Worm (Caenorhabditis elegans): ENCODE data around the gene mett-10.

The mett-10 gene

ce11 chrIII:10132495-10133450 lies 17.9 kb downstream of the mett-10 start (continued):
- TF ChIP-seq nhr-12 (tag; optimal IDR thresholded peaks at IDR 0.05) (no peak), nhr-71 (tag; optimal IDR thresholded peaks at IDR 0.05) (no peak), nhr-76 (tag; optimal IDR thresholded peaks at IDR 0.05) (no peak), ces-1 (GFP tag; optimal IDR thresholded peaks at IDR 0.05) (no peak), efl-3 (GFP tag; optimal IDR thresholded peaks at IDR 0.05) (no peak), zag-1 (tag; optimal IDR thresholded peaks at IDR 0.05) (no peak), dsc-1 (tag; optimal IDR thresholded peaks at IDR 0.05) (no peak), zip-4 (GFP tag; optimal IDR thresholded peaks at IDR 0.05) (no peak), mep-1 (tag; optimal IDR thresholded peaks at IDR 0.05) (peak; percentile 20), isw-1 (GFP tag; IDR thresholded peaks at IDR 0.05) (no peak), irx-1 (tag; optimal IDR thresholded peaks at IDR 0.05) (no peak), pqm-1 (tag; optimal IDR thresholded peaks at IDR 0.05) (no peak), fos-1 (tag; optimal IDR thresholded peaks at IDR 0.05) (no peak), ets-5 (GFP tag; IDR thresholded peaks at IDR 0.05) (no peak), ceh-8 (GFP tag; optimal IDR thresholded peaks at IDR 0.05) (no peak), skn-1 (tag; optimal IDR thresholded peaks at IDR 0.05) (no peak), nhr-237 (tag; optimal IDR thresholded peaks at IDR 0.05) (no peak), hpl-2 (GFP tag; optimal IDR thresholded peaks at IDR 0.05) (no peak), sptf-1 (tag; optimal IDR thresholded peaks at IDR 0.05) (no peak), Y116A8C.19 (tag; optimal IDR thresholded peaks at IDR 0.05; ENCODE audit: borderline replicate concordance) (no peak), sup-37 (GFP tag; optimal IDR thresholded peaks at IDR 0.05) (no peak), efl-1 (optimal IDR thresholded peaks at IDR 0.05) (peak; percentile 34 to 35), efl-1 (GFP tag; optimal IDR thresholded peaks at IDR 0.05 in 1 of 2) (peak in 1 of 2 experiments; percentile 91), mef-2 (tag; optimal IDR thresholded peaks at IDR 0.05) (no peak), nhr-84 (tag; optimal IDR thresholded peaks at IDR 0.05) (no peak), C16A3.4 (tag; optimal IDR thresholded peaks at IDR 0.05) (no peak), ama-1 (optimal IDR thresholded peaks at IDR 0.05) (no peak), aha-1 (tag; optimal IDR thresholded peaks at IDR 0.05) (no peak), ceh-82 (tag; optimal IDR thresholded peaks at IDR 0.05) (no peak), pax-3 (tag; optimal IDR thresholded peaks at IDR 0.05) (peak; percentile 20), fkh-10 (GFP tag; optimal IDR thresholded peaks at IDR 0.05) (no peak), pag-3 (tag; optimal IDR thresholded peaks at IDR 0.05; ENCODE audit: borderline replicate concordance, insufficient read depth) (no peak), vab-15 (tag; optimal IDR thresholded peaks at IDR 0.05) (no peak), elt-3 (tag; optimal IDR thresholded peaks at IDR 0.05) (peak in 2 of 6 experiments; percentile 13 to 37), aly-2 (tag; optimal IDR thresholded peaks at IDR 0.05) (no peak), lin-39 (tag; optimal IDR thresholded peaks at IDR 0.05) (no peak), mdl-1 (tag; optimal IDR thresholded peaks at IDR 0.05) (no peak), lin-15B (tag; optimal IDR thresholded peaks at IDR 0.05) (no peak), ceh-90 (tag; optimal IDR thresholded peaks at IDR 0.05) (no peak), rnt-1 (tag; optimal IDR thresholded peaks at IDR 0.05) (no peak), tbx-2 (tag; optimal IDR thresholded peaks at IDR 0.05) (no peak), nhr-19 (GFP tag; conservative IDR thresholded peaks at IDR 0.05) (peak; percentile 45), C04F5.9 (tag; optimal IDR thresholded peaks at IDR 0.05) (no peak), nhr-77 (tag; optimal IDR thresholded peaks at IDR 0.05) (no peak), nhr-85 (tag) (peak; percentile 70), unc-30 (tag; optimal IDR thresholded peaks at IDR 0.05) (no peak), sox-4 (tag; optimal IDR thresholded peaks at IDR 0.05) (no peak), hlh-4 (tag; optimal IDR thresholded peaks at IDR 0.05) (no peak), snu-23 (GFP tag; optimal IDR thresholded peaks at IDR 0.05) (no peak), lin-35 (GFP tag; optimal IDR thresholded peaks at IDR 0.05) (peak in 1 of 2 experiments; percentile 60), ztf-11 (tag; optimal IDR thresholded peaks at IDR 0.05) (no peak), swsn-7 (tag; optimal IDR thresholded peaks at IDR 0.05) (no peak), lin-13 (GFP tag; optimal IDR thresholded peaks at IDR 0.05) (no peak)
